Fruit fly (Drosophila melanogaster) whole organism, wandering third instar larva: ENCODE measurements around the gene CG1958.

Experiments used
- Abd-B ChIP-seq: fragments of >200 bp; optimal IDR thresholded peaks from 2 replicates; lab custom pipeline; 2017; ENCODE audit warnings: missing biosample characterization, missing genetic modification characterization
- CG32264 ChIP-seq: fragments of 200-800 bp; sonication (Bioruptor generic); optimal IDR thresholded peaks from 2 replicates; lab custom pipeline; 2016; ENCODE audit warnings: missing biosample characterization, missing genetic modification characterization
- CG9705 ChIP-seq: fragments of 200-800 bp; sonication (Bioruptor generic); optimal IDR thresholded peaks from 2 replicates; lab custom pipeline; 2018; ENCODE audit warnings: missing biosample characterization, mild to moderate bottlenecking, missing genetic modification characterization
- CrebA ChIP-seq: fragments of 200-800 bp; sonication (Bioruptor generic); optimal IDR thresholded peaks from 2 replicates; lab custom pipeline; 2016; ENCODE audit warnings: missing biosample characterization, mild to moderate bottlenecking, missing genetic modification characterization, borderline replicate concordance
- Dfd ChIP-seq: fragments of >200 bp; optimal IDR thresholded peaks from 2 replicates; lab custom pipeline; 2017; ENCODE audit warnings: missing biosample characterization, missing genetic modification characterization
- Dif ChIP-seq: fragments of 200-275, 200-300 bp; sonication (Bioruptor generic); optimal IDR thresholded peaks from 2 replicates; lab custom pipeline; 2018; ENCODE audit warnings: missing biosample characterization, missing genetic modification characterization; ENCODE audit not compliant: partially characterized antibody
- GATAd ChIP-seq: sonication (Bioruptor generic); optimal IDR thresholded peaks from 2 replicates; lab custom pipeline; 2016; ENCODE audit warnings: missing biosample characterization, missing genetic modification characterization
- HLH106 ChIP-seq: fragments of 200-800 bp; optimal IDR thresholded peaks from 3 replicates; lab custom pipeline; 2019; ENCODE audit warnings: missing biosample characterization, mild to moderate bottlenecking, missing genetic modification characterization, moderate library complexity
- Hnf4 ChIP-seq: fragments of 200-800 bp; sonication (Bioruptor generic); optimal IDR thresholded peaks from 2 replicates; lab custom pipeline; 2016; ENCODE audit warnings: missing biosample characterization, mild to moderate bottlenecking, missing genetic modification characterization
- Hr78 ChIP-seq: fragments of >200 bp; optimal IDR thresholded peaks from 2 replicates; lab custom pipeline; 2017; ENCODE audit warnings: missing biosample characterization, missing genetic modification characterization
- Hr83 ChIP-seq: fragments of 200-300 bp; sonication (Bioruptor generic); optimal IDR thresholded peaks from 2 replicates; lab custom pipeline; 2016; ENCODE audit warnings: missing biosample characterization, mild to moderate bottlenecking, missing genetic modification characterization, moderate library complexity; ENCODE audit not compliant: poor library complexity, severe bottlenecking
- Jra ChIP-seq: sonication (Bioruptor generic); optimal IDR thresholded peaks from 2 replicates; lab custom pipeline; 2016; ENCODE audit warnings: missing biosample characterization, missing genetic modification characterization
- Mio ChIP-seq: sonication (Bioruptor generic); optimal IDR thresholded peaks from 2 replicates; lab custom pipeline; 2016; ENCODE audit warnings: missing biosample characterization, missing genetic modification characterization
- Myc ChIP-seq: fragments of >200 bp; optimal IDR thresholded peaks from 2 replicates; lab custom pipeline; 2017
- N ChIP-seq: fragments of >200 bp; optimal IDR thresholded peaks from 2 replicates; lab custom pipeline; 2018; ENCODE audit warnings: missing biosample characterization, missing external identifiers, missing genetic modification characterization
- OdsH ChIP-seq: fragments of 200-800 bp; sonication (Bioruptor generic); optimal IDR thresholded peaks from 2 replicates; lab custom pipeline; 2016; ENCODE audit warnings: missing biosample characterization, mild to moderate bottlenecking, missing genetic modification characterization
- Rel ChIP-seq, 2 experiments: fragments of 200-800 bp; sonication (Bioruptor generic) in 1 of 2; optimal IDR thresholded peaks; 2 replicates in 1 of 2; 3 replicates in 1 of 2; lab custom pipeline; 2016 to 2019; ENCODE audit warnings: mild to moderate bottlenecking in 2 of 2, missing biosample characterization in 2 of 2, missing genetic modification characterization in 2 of 2, moderate library complexity in 1 of 2
- Sp1 ChIP-seq: fragments of 200-800 bp; sonication (Bioruptor generic); optimal IDR thresholded peaks from 3 replicates; lab custom pipeline; 2019; ENCODE audit warnings: missing biosample characterization, mild to moderate bottlenecking, missing genetic modification characterization, moderate library complexity
- Vsx2 ChIP-seq: fragments of 200-300, 225-300 bp; sonication (Bioruptor generic); optimal IDR thresholded peaks from 2 replicates; lab custom pipeline; 2018; ENCODE audit warnings: missing biosample characterization, missing genetic modification characterization; ENCODE audit not compliant: partially characterized antibody
- br ChIP-seq: fragments of 200-800 bp; sonication (Bioruptor generic); optimal IDR thresholded peaks from 2 replicates; lab custom pipeline; 2016; ENCODE audit warnings: missing biosample characterization, missing genetic modification characterization
- brk ChIP-seq: fragments of 200-800 bp; sonication (Bioruptor generic); optimal IDR thresholded peaks from 2 replicates; lab custom pipeline; 2016; ENCODE audit warnings: missing biosample characterization, mild to moderate bottlenecking, missing genetic modification characterization
- dl ChIP-seq, 2 experiments: fragments of 175-275, 200-275 bp in 1 of 2; fragments of 200-275 bp in 1 of 2; sonication (Bioruptor generic); optimal IDR thresholded peaks; lab custom pipeline; 2018; ENCODE audit warnings: mild to moderate bottlenecking in 2 of 2, missing biosample characterization in 2 of 2, missing genetic modification characterization in 2 of 2, moderate library complexity in 2 of 2; ENCODE audit not compliant: partially characterized antibody in 2 of 2, insufficient read depth in 1 of 2
- dmrt93B ChIP-seq: fragments of 200-800 bp; sonication (Bioruptor generic); optimal IDR thresholded peaks from 2 replicates; lab custom pipeline; 2018; ENCODE audit warnings: missing biosample characterization, mild to moderate bottlenecking, missing genetic modification characterization
- dsf ChIP-seq: sonication (Bioruptor generic); optimal IDR thresholded peaks from 2 replicates; lab custom pipeline; 2016; ENCODE audit warnings: missing biosample characterization, missing genetic modification characterization, borderline replicate concordance
- ey ChIP-seq: fragments of 200-800 bp; sonication (Bioruptor generic); optimal IDR thresholded peaks from 2 replicates; lab custom pipeline; 2016; ENCODE audit warnings: missing biosample characterization, missing genetic modification characterization
- foxo ChIP-seq, 2 experiments: fragments of 200-800 bp; sonication (Bioruptor generic); optimal IDR thresholded peaks; 2 replicates in 1 of 2; 3 replicates in 1 of 2; lab custom pipeline; 2016 to 2017; ENCODE audit warnings: missing biosample characterization in 2 of 2, missing genetic modification characterization in 2 of 2
- fru ChIP-seq: fragments of 200-800 bp; sonication (Bioruptor generic); optimal IDR thresholded peaks from 3 replicates; lab custom pipeline; 2016; ENCODE audit warnings: missing biosample characterization, mild to moderate bottlenecking, missing genetic modification characterization
- h ChIP-seq: fragments of 200-800 bp; sonication (Bioruptor generic); optimal IDR thresholded peaks from 3 replicates; lab custom pipeline; 2016; ENCODE audit warnings: missing biosample characterization, mild to moderate bottlenecking, missing genetic modification characterization
- jim ChIP-seq: fragments of 175-275, 200-325 bp; sonication (Bioruptor generic); optimal IDR thresholded peaks from 2 replicates; lab custom pipeline; 2016; ENCODE audit warnings: missing biosample characterization, mild to moderate bottlenecking, missing genetic modification characterization
- lola ChIP-seq: fragments of >200 bp; optimal IDR thresholded peaks from 2 replicates; lab custom pipeline; 2017; ENCODE audit warnings: missing biosample characterization, missing genetic modification characterization
- pan ChIP-seq: fragments of >200 bp; optimal IDR thresholded peaks from 2 replicates; lab custom pipeline; 2017
- psq ChIP-seq: fragments of 200-800 bp; sonication (Bioruptor generic); optimal IDR thresholded peaks from 3 replicates; lab custom pipeline; 2017; ENCODE audit warnings: missing biosample characterization, mild to moderate bottlenecking, missing genetic modification characterization, moderate library complexity
- rgr ChIP-seq: fragments of 200-800 bp; sonication (Bioruptor generic); optimal IDR thresholded peaks from 3 replicates; lab custom pipeline; 2016; ENCODE audit warnings: missing biosample characterization, mild to moderate bottlenecking, missing genetic modification characterization
- sage ChIP-seq: fragments of 200-800 bp; sonication (Bioruptor generic); optimal IDR thresholded peaks from 2 replicates; lab custom pipeline; 2016; ENCODE audit warnings: missing biosample characterization, mild to moderate bottlenecking, missing genetic modification characterization
- sv ChIP-seq: fragments of 200-800 bp; sonication (Bioruptor generic); optimal IDR thresholded peaks from 3 replicates; lab custom pipeline; 2016; ENCODE audit warnings: missing biosample characterization, missing genetic modification characterization
- tai ChIP-seq: sonication (Bioruptor generic); optimal IDR thresholded peaks from 2 replicates; lab custom pipeline; 2016; ENCODE audit warnings: missing biosample characterization, missing genetic modification characterization
- usp ChIP-seq: fragments of >200 bp; optimal IDR thresholded peaks from 2 replicates; lab custom pipeline; 2017; ENCODE audit warnings: missing biosample characterization, missing genetic modification characterization
- woc ChIP-seq: sonication (Bioruptor generic); optimal IDR thresholded peaks from 2 replicates; lab custom pipeline; 2016; ENCODE audit warnings: missing biosample characterization, mild to moderate bottlenecking, missing genetic modification characterization

CG1958 gene

DNA sequence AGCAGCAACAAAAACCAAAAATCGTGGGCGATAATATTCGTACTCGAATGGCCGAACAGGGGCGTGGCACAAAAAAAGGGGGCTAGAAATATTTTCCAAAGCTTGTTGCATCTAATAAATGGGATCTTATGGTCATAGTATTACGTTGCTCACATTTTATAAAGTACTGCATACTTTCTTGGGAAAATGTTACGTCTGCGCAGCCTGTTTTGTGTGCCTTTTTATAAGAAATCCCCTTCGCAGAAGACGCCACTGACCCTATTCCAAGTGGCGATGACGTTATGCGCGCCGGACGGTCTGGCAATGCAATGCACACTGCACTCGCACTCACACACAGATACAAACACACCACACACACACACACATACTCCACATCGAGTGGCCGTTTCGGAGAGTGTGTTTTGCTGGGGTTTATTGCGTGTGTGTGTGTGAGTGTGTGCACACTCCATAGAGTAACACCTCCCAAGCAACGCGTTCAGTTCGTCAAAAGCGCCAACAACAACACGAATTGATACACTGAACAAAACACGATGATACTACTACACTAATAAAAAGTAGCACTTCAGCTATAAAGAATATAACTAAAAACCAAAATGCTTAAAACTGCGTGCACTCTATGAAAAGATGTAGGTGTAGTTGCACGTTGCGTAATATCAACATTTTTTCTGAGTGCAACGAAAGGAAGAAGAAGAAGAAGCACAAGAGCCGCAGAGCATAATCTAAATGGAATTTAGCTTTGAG, 26.6 kb downstream of the CG1958 start:
- TF ChIP-seq dmrt93B (GFP tag; lab: Kevin White, UChicago) (peak; percentile 80), GATAd (GFP tag; lab: Kevin White, UChicago) (peak; percentile 12), usp (GFP tag; lab: Kevin White, UChicago) (no peak), sage (GFP tag; lab: Kevin White, UChicago) (peak; percentile 80), Vsx2 (GFP tag; lab: Kevin White, UChicago) (no peak), lola (GFP tag; lab: Kevin White, UChicago) (no peak), ey (GFP tag; lab: Kevin White, UChicago) (peak; percentile 82), sv (GFP tag; lab: Kevin White, UChicago) (peak; percentile 43), Dfd (GFP tag; lab: Kevin White, UChicago) (peak; percentile 36), Hr83 (GFP tag; lab: Kevin White, UChicago) (peak; percentile 12), HLH106 (peak; percentile 90), br (peak; percentile 75), woc (GFP tag; lab: Kevin White, UChicago) (peak; percentile 82), brk (GFP tag; lab: Kevin White, UChicago) (no peak), CrebA (no peak), Myc (no peak), jim (GFP tag; lab: Kevin White, UChicago) (no peak), CG9705 (GFP tag; lab: Kevin White, UChicago) (peak; percentile 86), Rel (GFP tag; optimal IDR thresholded peaks at IDR 0.05; lab: Kevin White, UChicago) (no peak), Rel (tag; optimal IDR thresholded peaks at IDR 0.05; lab: Kevin White, UChicago) (peak; percentile 53), Sp1 (peak; percentile 86), tai (GFP tag; lab: Kevin White, UChicago) (peak; percentile 83), CG32264 (GFP tag; lab: Kevin White, UChicago) (peak; percentile 67), rgr (GFP tag; lab: Kevin White, UChicago) (peak; percentile 78), h (GFP tag; lab: Kevin White, UChicago) (peak; percentile 80), dsf (GFP tag; lab: Kevin White, UChicago) (no peak), Abd-B (no peak), psq (GFP tag; lab: Kevin White, UChicago) (peak; percentile 69), Hr78 (no peak), foxo (GFP tag; optimal IDR thresholded peaks at IDR 0.05; lab: Kevin White, UChicago) (peak; percentile 54 to 83), OdsH (peak; percentile 79), pan (lab: Kevin White, UChicago) (no peak), N (no peak), dl (GFP tag; optimal IDR thresholded peaks at IDR 0.05; lab: Kevin White, UChicago; ENCODE audit: insufficient read depth in 1 of 2, partially characterized antibody in 2 of 2) (no peak), fru (GFP tag; lab: Kevin White, UChicago) (peak; percentile 83), Jra (GFP tag; lab: Kevin White, UChicago) (peak; percentile 37), Hnf4 (peak; percentile 86), Dif (GFP tag; lab: Kevin White, UChicago) (no peak), Mio (peak; percentile 50)
- TF ChIP-seq, all 38 proteins: peak for 24

DNA sequence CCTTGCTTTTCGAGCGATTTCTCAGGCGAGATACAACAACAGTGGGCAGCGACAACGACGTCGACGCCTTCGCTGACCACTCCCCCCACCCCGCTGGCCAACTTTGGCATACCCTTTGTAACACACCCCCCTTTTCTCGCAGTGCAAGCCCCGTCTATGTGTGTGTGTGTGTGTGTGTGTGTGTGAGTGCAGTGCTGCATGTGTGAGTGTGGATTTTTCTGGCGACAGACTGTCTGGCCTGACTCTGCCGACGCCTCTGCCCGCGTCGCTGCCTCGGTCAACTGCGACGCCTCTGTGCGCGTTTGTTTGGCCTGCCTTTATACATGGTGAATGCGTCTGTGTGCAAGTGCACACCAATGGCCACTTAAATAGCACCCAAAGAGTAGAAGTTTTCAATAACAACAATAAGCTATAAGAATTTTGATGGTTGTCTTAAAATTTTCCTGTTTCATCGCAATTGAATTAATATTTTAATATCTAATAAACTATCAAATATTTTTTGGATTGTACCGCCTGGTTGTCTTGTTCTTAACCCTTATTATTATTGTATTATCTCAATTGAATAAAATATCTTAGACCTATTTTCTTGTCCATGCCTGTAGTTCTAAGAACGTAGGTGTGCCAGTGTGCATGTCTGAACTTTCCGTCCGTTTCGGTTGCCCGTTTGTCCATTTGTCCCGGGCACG, 27.3 kb downstream of the CG1958 start:
- TF ChIP-seq h (GFP tag; lab: Kevin White, UChicago) (peak; percentile 91), rgr (GFP tag; lab: Kevin White, UChicago) (peak; percentile 90), jim (GFP tag; lab: Kevin White, UChicago) (no peak), usp (GFP tag; lab: Kevin White, UChicago) (no peak), pan (lab: Kevin White, UChicago) (no peak), ey (GFP tag; lab: Kevin White, UChicago) (peak; percentile 64), sv (GFP tag; lab: Kevin White, UChicago) (peak; percentile 14), GATAd (GFP tag; lab: Kevin White, UChicago) (no peak), CG9705 (GFP tag; lab: Kevin White, UChicago) (peak; percentile 95), OdsH (peak; percentile 87), Hr83 (GFP tag; lab: Kevin White, UChicago) (no peak), Hnf4 (peak; percentile 60), CG32264 (GFP tag; lab: Kevin White, UChicago) (peak; percentile 56), Hr78 (no peak), HLH106 (peak; percentile 96), CrebA (no peak), dsf (GFP tag; lab: Kevin White, UChicago) (peak; percentile 46), Jra (GFP tag; lab: Kevin White, UChicago) (peak; percentile 48), dmrt93B (GFP tag; lab: Kevin White, UChicago) (peak; percentile 90), fru (GFP tag; lab: Kevin White, UChicago) (peak; percentile 78), Dfd (GFP tag; lab: Kevin White, UChicago) (peak; percentile 72), Abd-B (no peak), foxo (GFP tag; optimal IDR thresholded peaks at IDR 0.05; lab: Kevin White, UChicago) (peak in 1 of 2 experiments; percentile 74), lola (GFP tag; lab: Kevin White, UChicago) (no peak), psq (GFP tag; lab: Kevin White, UChicago) (peak; percentile 81), Rel (GFP tag; optimal IDR thresholded peaks at IDR 0.05; lab: Kevin White, UChicago) (peak; percentile 67), Rel (tag; optimal IDR thresholded peaks at IDR 0.05; lab: Kevin White, UChicago) (peak; percentile 85), Mio (no peak), N (no peak), woc (GFP tag; lab: Kevin White, UChicago) (peak; percentile 36), brk (GFP tag; lab: Kevin White, UChicago) (no peak), br (peak; percentile 75), sage (GFP tag; lab: Kevin White, UChicago) (peak; percentile 81), Myc (no peak), Sp1 (peak; percentile 97), Dif (GFP tag; lab: Kevin White, UChicago) (no peak), dl (GFP tag; optimal IDR thresholded peaks at IDR 0.05; lab: Kevin White, UChicago; ENCODE audit: insufficient read depth in 1 of 2, partially characterized antibody in 2 of 2) (no peak), tai (GFP tag; lab: Kevin White, UChicago) (peak; percentile 50)
